Worm (Caenorhabditis elegans) whole organism, young adult: Measurements from ENCODE around the gene srf-3.

Experiments used
- B0019.2 ChIP-seq: fragments of 200-800 bp; sonication (Bioruptor generic); conservative IDR thresholded peaks from 2 replicates; pipeline ENCODE4 v1.3.6; 2022; ENCODE audit warnings: missing genetic modification reagents, missing genetic modification characterization, missing compliant biosample characterization
- B0336.3 ChIP-seq: fragments of 200-800 bp; sonication (Bioruptor generic); IDR thresholded peaks from 2 replicates; pipeline ENCODE4 v1.3.6; 2022; ENCODE audit warnings: missing genetic modification characterization, missing compliant biosample characterization
- F22D6.2 ChIP-seq: sonication (generic microtip); optimal IDR thresholded peaks from 2 replicates; lab custom pipeline; 2016; ENCODE audit warnings: mild to moderate bottlenecking, missing genetic modification characterization, missing compliant biosample characterization
- F33H1.4 ChIP-seq: fragments of 200-800 bp; sonication (Bioruptor generic); IDR thresholded peaks from 2 replicates; pipeline ENCODE4 v1.3.6; 2022; ENCODE audit warnings: missing genetic modification reagents, missing genetic modification characterization, missing compliant biosample characterization
- F37B4.10 ChIP-seq: fragments of 200-800 bp; sonication (Bioruptor generic); IDR thresholded peaks from 2 replicates; pipeline ENCODE4 v1.3.6; 2022; ENCODE audit warnings: missing genetic modification characterization, missing compliant biosample characterization
- F55B11.4 ChIP-seq: sonication (generic microtip); optimal IDR thresholded peaks from 2 replicates; lab custom pipeline; 2016; ENCODE audit warnings: missing compliant biosample characterization, missing genetic modification characterization, borderline replicate concordance; ENCODE audit not compliant: insufficient read depth
- F57C9.4 ChIP-seq: sonication (generic microtip); optimal IDR thresholded peaks from 2 replicates; lab custom pipeline; 2017; ENCODE audit warnings: mild to moderate bottlenecking, missing genetic modification characterization, missing compliant biosample characterization
- K11D2.4 ChIP-seq: fragments of 200-800 bp; sonication (Bioruptor generic); IDR thresholded peaks from 2 replicates; pipeline ENCODE4 v1.3.6; 2022; ENCODE audit warnings: missing genetic modification reagents, missing genetic modification characterization, missing compliant biosample characterization
- Y53F4B.3 ChIP-seq: fragments of 200-800 bp; sonication (Bioruptor generic); IDR thresholded peaks from 2 replicates; pipeline ENCODE4 v1.3.6; 2022; ENCODE audit warnings: missing genetic modification reagents, missing genetic modification characterization, missing compliant biosample characterization
- Y67H2A.10 ChIP-seq: fragments of 200-800 bp; sonication (Bioruptor generic); conservative IDR thresholded peaks from 2 replicates; pipeline ENCODE4 v1.3.6; 2022; ENCODE audit warnings: missing genetic modification reagents, missing genetic modification characterization, missing compliant biosample characterization
- Y95B8A.8 ChIP-seq: fragments of 200-800 bp; sonication (Bioruptor generic); IDR thresholded peaks from 2 replicates; pipeline ENCODE4 v1.3.6; 2022; ENCODE audit warnings: missing genetic modification reagents, missing genetic modification characterization, missing compliant biosample characterization
- akir-1 ChIP-seq: fragments of 200-800 bp; sonication (Bioruptor generic); optimal IDR thresholded peaks from 2 replicates; lab custom pipeline; 2018; ENCODE audit warnings: mild to moderate bottlenecking, missing genetic modification characterization, moderate library complexity, missing compliant biosample characterization
- ama-1 ChIP-seq, 3 experiments: fragments of 150-350 bp in 1 of 3; sonication (generic microtip) in 2 of 3; optimal IDR thresholded peaks; 2 replicates each; lab custom pipeline; 2014 to 2018; ENCODE audit warnings: missing biosample characterization in 2 of 3, missing genetic modification characterization in 2 of 3, missing genetic modification reagents in 2 of 3
- aptf-2 ChIP-seq: fragments of 200-800 bp; sonication (Bioruptor generic); conservative IDR thresholded peaks from 2 replicates; pipeline ENCODE4 v1.3.6; 2022; ENCODE audit warnings: missing genetic modification reagents, missing genetic modification characterization, missing compliant biosample characterization
- atf-7 ChIP-seq: sonication (generic microtip); optimal IDR thresholded peaks from 2 replicates; lab custom pipeline; 2017; ENCODE audit warnings: mild to moderate bottlenecking, missing genetic modification characterization, missing compliant biosample characterization
- ceh-40 ChIP-seq: fragments of 200-800 bp; sonication (Bioruptor generic); IDR thresholded peaks from 2 replicates; pipeline ENCODE4 v1.3.6; 2022; ENCODE audit warnings: missing genetic modification characterization, missing compliant biosample characterization
- ceh-58 ChIP-seq: fragments of 200-800 bp; sonication (Bioruptor generic); IDR thresholded peaks from 2 replicates; pipeline ENCODE4 v1.3.6; 2022; ENCODE audit warnings: missing genetic modification characterization, missing compliant biosample characterization
- egrh-3 ChIP-seq: fragments of 200-800 bp; sonication (Bioruptor generic); IDR thresholded peaks from 2 replicates; pipeline ENCODE4 v1.3.6; 2022; ENCODE audit warnings: missing genetic modification reagents, missing genetic modification characterization, missing compliant biosample characterization
- fkh-3 ChIP-seq: sonication (generic microtip); optimal IDR thresholded peaks from 2 replicates; lab custom pipeline; 2016; ENCODE audit warnings: mild to moderate bottlenecking, missing genetic modification characterization, missing compliant biosample characterization
- gei-17 ChIP-seq: fragments of 200-800 bp; sonication (Bioruptor generic); optimal IDR thresholded peaks from 2 replicates; lab custom pipeline; 2018; ENCODE audit warnings: mild to moderate bottlenecking, missing genetic modification characterization, missing compliant biosample characterization
- hlh-12 ChIP-seq: sonication (generic microtip); optimal IDR thresholded peaks from 2 replicates; lab custom pipeline; 2016; ENCODE audit warnings: missing genetic modification characterization, missing compliant biosample characterization
- hmg-1.2 ChIP-seq: fragments of 200-800 bp; sonication (Bioruptor generic); IDR thresholded peaks from 2 replicates; pipeline ENCODE4 v1.3.6; 2022; ENCODE audit warnings: missing genetic modification reagents, missing genetic modification characterization, missing compliant biosample characterization
- hmg-20 ChIP-seq: fragments of 200-800 bp; sonication (Bioruptor generic); IDR thresholded peaks from 2 replicates; pipeline ENCODE4 v1.3.6; 2022; ENCODE audit warnings: missing genetic modification reagents, missing genetic modification characterization, missing compliant biosample characterization
- hsf-1 ChIP-seq: fragments of 200-800 bp; sonication (Bioruptor generic); IDR thresholded peaks from 2 replicates; pipeline ENCODE4 v1.3.6; 2022; ENCODE audit warnings: missing genetic modification reagents, missing genetic modification characterization, missing compliant biosample characterization
- let-526 ChIP-seq: fragments of 200-800 bp; sonication (Bioruptor generic); IDR thresholded peaks from 2 replicates; pipeline ENCODE4 v1.3.6; 2022; ENCODE audit warnings: missing genetic modification reagents, missing genetic modification characterization, missing compliant biosample characterization
- let-607 ChIP-seq, 2 experiments: fragments of 200-800 bp in 1 of 2; sonication (Bioruptor generic) in 1 of 2; sonication (generic microtip) in 1 of 2; optimal IDR thresholded peaks; 2 replicates each; lab custom pipeline; 2016 to 2018; ENCODE audit warnings: mild to moderate bottlenecking in 2 of 2, missing compliant biosample characterization in 2 of 2, missing genetic modification characterization in 2 of 2, moderate library complexity in 2 of 2, missing genotype in 1 of 2
- lin-54 ChIP-seq: fragments of 200-800 bp; sonication (Bioruptor generic); optimal IDR thresholded peaks from 2 replicates; lab custom pipeline; 2018; ENCODE audit warnings: mild to moderate bottlenecking, missing genetic modification characterization, missing compliant biosample characterization
- lsl-1 ChIP-seq: fragments of 200-800 bp; sonication (Bioruptor generic); optimal IDR thresholded peaks from 2 replicates; lab custom pipeline; 2018; ENCODE audit warnings: mild to moderate bottlenecking, missing genetic modification characterization, moderate library complexity, missing compliant biosample characterization
- madf-6 ChIP-seq: fragments of 200-800 bp; sonication (Bioruptor generic); IDR thresholded peaks from 2 replicates; pipeline ENCODE4 v1.3.6; 2022; ENCODE audit warnings: missing genetic modification reagents, missing genetic modification characterization, missing compliant biosample characterization
- madf-8 ChIP-seq: fragments of 200-800 bp; sonication (Bioruptor generic); conservative IDR thresholded peaks from 2 replicates; pipeline ENCODE4 v1.3.6; 2022; ENCODE audit warnings: missing genetic modification reagents, missing genetic modification characterization, missing compliant biosample characterization
- mel-28 ChIP-seq: sonication (generic microtip); optimal IDR thresholded peaks from 2 replicates; lab custom pipeline; 2016; ENCODE audit warnings: borderline replicate concordance, mild to moderate bottlenecking, missing genetic modification characterization, missing compliant biosample characterization
- mxl-1 ChIP-seq: sonication (generic microtip); optimal IDR thresholded peaks from 2 replicates; lab custom pipeline; 2016; ENCODE audit warnings: missing genetic modification characterization, missing compliant biosample characterization
- nhr-179 ChIP-seq: sonication (generic microtip); optimal IDR thresholded peaks from 2 replicates; lab custom pipeline; 2016; ENCODE audit warnings: mild to moderate bottlenecking, missing genetic modification characterization, missing compliant biosample characterization
- nhr-80 ChIP-seq: sonication (generic microtip); optimal IDR thresholded peaks from 2 replicates; lab custom pipeline; 2016; ENCODE audit warnings: missing genetic modification characterization, missing compliant biosample characterization
- nhr-90 ChIP-seq: sonication (generic microtip); optimal IDR thresholded peaks from 2 replicates; lab custom pipeline; 2016; ENCODE audit warnings: missing genotype, mild to moderate bottlenecking, missing genetic modification characterization, missing compliant biosample characterization
- rec-8 ChIP-seq, 2 experiments: sonication (generic microtip); optimal IDR thresholded peaks; 2 replicates each; lab custom pipeline; 2016; ENCODE audit warnings: mild to moderate bottlenecking in 2 of 2, missing genetic modification characterization in 2 of 2, missing genetic modification reagents in 2 of 2, missing genotype in 2 of 2, missing biosample characterization in 1 of 2, missing compliant biosample characterization in 1 of 2, moderate library complexity in 1 of 2
- rpc-1 ChIP-seq, 2 experiments: fragments of 150-350 bp in 1 of 2; sonication (generic microtip) in 1 of 2; optimal IDR thresholded peaks; 2 replicates each; lab custom pipeline; 2014 to 2018; ENCODE audit warnings: missing biosample characterization in 1 of 2, missing genetic modification characterization in 1 of 2, missing genetic modification reagents in 1 of 2, missing genotype in 1 of 2
- snpc-3.4 ChIP-seq: sonication (generic microtip); optimal IDR thresholded peaks from 2 replicates; lab custom pipeline; 2017; ENCODE audit warnings: missing genetic modification characterization, mild to moderate bottlenecking, missing compliant biosample characterization, antibody characterized with exemption, moderate library complexity, missing genotype, missing genetic modification reagents
- snpc-4 ChIP-seq, 5 experiments: fragments of 150-350 bp in 1 of 5; sonication (generic microtip) in 4 of 5; optimal IDR thresholded peaks; 2 replicates each; lab custom pipeline; 2014 to 2018; ENCODE audit warnings: missing genetic modification characterization in 5 of 5, missing biosample characterization in 3 of 5, antibody characterized with exemption in 2 of 5, mild to moderate bottlenecking in 2 of 5, missing compliant biosample characterization in 2 of 5, missing genotype in 2 of 5, moderate library complexity in 2 of 5, missing genetic modification reagents in 1 of 5
- somi-1 ChIP-seq: fragments of 200-800 bp; sonication (Bioruptor generic); optimal IDR thresholded peaks from 2 replicates; lab custom pipeline; 2018; ENCODE audit warnings: mild to moderate bottlenecking, missing genetic modification characterization, missing compliant biosample characterization
- tbp1 ChIP-seq: fragments of 200-800 bp; sonication (Bioruptor generic); optimal IDR thresholded peaks from 2 replicates; lab custom pipeline; 2018; ENCODE audit warnings: mild to moderate bottlenecking, missing genetic modification characterization, missing compliant biosample characterization
- xnd-1 ChIP-seq: sonication (generic microtip); optimal IDR thresholded peaks from 2 replicates; lab custom pipeline; 2016; ENCODE audit warnings: missing genotype, missing genetic modification reagents, missing genetic modification characterization, missing compliant biosample characterization
- ztf-25 ChIP-seq: fragments of 200-800 bp; sonication (Bioruptor generic); IDR thresholded peaks from 2 replicates; pipeline ENCODE4 v1.3.6; 2022; ENCODE audit warnings: missing genetic modification reagents, missing genetic modification characterization, missing compliant biosample characterization
- ztf-28 ChIP-seq: fragments of 200-800 bp; sonication (Bioruptor generic); IDR thresholded peaks from 2 replicates; pipeline ENCODE4 v1.3.6; 2022; ENCODE audit warnings: missing genetic modification reagents, missing genetic modification characterization, missing compliant biosample characterization
- ztf-6 ChIP-seq: fragments of 200-800 bp; sonication (Bioruptor generic); IDR thresholded peaks from 2 replicates; pipeline ENCODE4 v1.3.6; 2022; ENCODE audit warnings: missing genetic modification reagents, missing genetic modification characterization, missing compliant biosample characterization

srf-3 gene

ce11 chrIV:12849030-12849560 lies at the start of gene srf-3:
TSS of gene srf-3 (plus strand) at chrIV:12849510.
- TF ChIP-seq hmg-1.2 (peak; percentile 59; the same call in 1 of the 2 replicates), B0019.2 (GFP tag; lab: Robert Waterston, UW) (no peak), aptf-2 (GFP tag; lab: Robert Waterston, UW) (no peak)

DNA sequence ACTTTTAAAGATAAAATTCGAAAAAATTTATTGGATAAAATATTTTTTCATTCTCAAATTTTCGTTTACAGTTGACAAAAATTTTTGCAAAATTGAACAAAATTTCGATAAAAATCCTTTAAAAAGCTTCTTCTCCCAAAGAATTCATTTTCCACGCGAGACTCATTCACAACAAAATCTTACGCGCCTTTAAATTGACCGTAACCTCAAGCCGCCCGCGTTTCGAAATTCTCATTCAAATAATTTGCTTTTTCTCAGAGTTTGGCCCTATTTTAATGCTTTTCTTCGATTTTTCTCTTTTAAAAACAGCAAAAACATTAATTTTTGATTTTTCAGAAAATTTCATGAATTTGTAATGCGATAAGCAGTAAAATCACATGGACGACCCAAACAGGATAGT lies 43.7 kb upstream of the srf-3 start, which contains the start of gene F07C6.4:
F07C6.4 (plus strand) TSS at position 330 of the 400 bp plus-strand sequence.
- TF ChIP-seq K11D2.4 (GFP tag; lab: Robert Waterston, UW) (no peak), F37B4.10 (GFP tag; lab: Robert Waterston, UW) (no peak), ztf-28 (no peak), xnd-1 (peak; percentile 85), fkh-3 (no peak), akir-1 (GFP tag; lab: Kevin White, UChicago) (no peak), gei-17 (GFP tag; lab: Kevin White, UChicago) (no peak), let-526 (no peak), nhr-80 (no peak), snpc-4 (GFP tag; optimal IDR thresholded peaks at IDR 0.05; lab: Kevin White, UChicago) (no peak), snpc-4 (tag; optimal IDR thresholded peaks at IDR 0.05; lab: Kevin White, UChicago) (peak in 1 of 4 experiments; percentile 62), mxl-1 (tag; lab: Kevin White, UChicago) (no peak), Y95B8A.8 (GFP tag; lab: Robert Waterston, UW) (no peak), snpc-3.4 (peak; percentile 5), ztf-6 (GFP tag; lab: Robert Waterston, UW) (no peak), egrh-3 (GFP tag; lab: Robert Waterston, UW) (no peak), ceh-40 (GFP tag; lab: Robert Waterston, UW) (no peak), nhr-90 (tag; lab: Kevin White, UChicago) (no peak), ztf-25 (GFP tag; lab: Robert Waterston, UW) (no peak), Y53F4B.3 (GFP tag; lab: Robert Waterston, UW) (no peak), F33H1.4 (GFP tag; lab: Robert Waterston, UW) (peak; percentile 85), somi-1 (GFP tag; lab: Kevin White, UChicago) (no peak), F55B11.4 (tag; lab: Kevin White, UChicago) (no peak), ceh-58 (no peak), nhr-179 (tag; lab: Kevin White, UChicago) (no peak), mel-28 (tag; lab: Kevin White, UChicago) (no peak), rpc-1 (optimal IDR thresholded peaks at IDR 0.05; lab: Kevin White, UChicago) (no peak), rpc-1 (tag; optimal IDR thresholded peaks at IDR 0.05; lab: Kevin White, UChicago) (no peak), atf-7 (tag; lab: Kevin White, UChicago) (no peak), F22D6.2 (tag; lab: Kevin White, UChicago) (no peak), let-607 (tag; optimal IDR thresholded peaks at IDR 0.05; lab: Kevin White, UChicago) (no peak), F57C9.4 (tag; lab: Kevin White, UChicago) (no peak), madf-6 (peak; percentile 90), madf-8 (GFP tag; lab: Robert Waterston, UW) (peak; percentile 52), hsf-1 (GFP tag; lab: Robert Waterston, UW) (no peak), aptf-2 (GFP tag; lab: Robert Waterston, UW) (no peak), lin-54 (GFP tag; lab: Kevin White, UChicago) (peak; percentile 4), lsl-1 (GFP tag; lab: Kevin White, UChicago) (peak; percentile 88), hlh-12 (tag; lab: Kevin White, UChicago) (no peak), ama-1 (optimal IDR thresholded peaks at IDR 0.05; lab: Kevin White, UChicago) (no peak), ama-1 (GFP tag; optimal IDR thresholded peaks at IDR 0.05; lab: Kevin White, UChicago) (no peak), tbp1 (no peak), Y67H2A.10 (GFP tag; lab: Robert Waterston, UW) (no peak), B0336.3 (GFP tag; lab: Robert Waterston, UW) (no peak), hmg-20 (GFP tag; lab: Robert Waterston, UW) (no peak), rec-8 (tag; optimal IDR thresholded peaks at IDR 0.05; lab: Kevin White, UChicago) (no peak)
